Fruit fly (Drosophila melanogaster): ENCODE data around the gene Burs.

Gene Burs

DNA sequence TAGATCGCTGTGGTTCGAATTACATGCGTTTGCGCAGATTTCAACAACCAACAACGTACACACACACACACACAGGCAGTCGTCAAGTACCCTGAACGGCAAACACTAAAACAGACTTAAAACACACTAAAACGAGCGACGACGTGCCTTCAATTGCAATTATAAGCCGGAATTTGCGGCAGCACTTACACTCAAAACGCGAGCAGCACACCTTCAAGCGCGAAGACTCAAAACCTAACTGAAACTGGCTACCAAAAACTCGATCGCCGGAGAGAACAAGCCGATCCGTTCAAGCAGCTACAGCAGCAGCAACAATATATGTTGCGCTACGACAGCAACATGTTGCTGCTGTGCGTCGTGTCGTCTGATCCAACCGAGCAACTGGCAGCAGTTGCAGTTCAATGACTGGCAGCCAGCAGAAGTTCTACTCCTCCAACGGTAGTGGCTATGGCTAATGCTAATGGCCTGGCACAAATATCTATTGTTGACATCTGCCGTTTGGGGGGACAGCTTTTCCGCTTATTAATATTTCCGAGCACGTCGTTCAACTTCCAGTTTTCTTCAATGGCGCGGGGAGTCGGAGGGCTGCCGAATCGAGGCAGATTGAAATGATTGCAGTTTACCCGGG, 13.1 kb downstream of the Burs start, which contains the start of gene tsl:
Gene tsl (minus strand): TSS at position 242 of the 628 bp plus-strand sequence.
- TF ChIP-seq tai (GFP tag; optimal IDR thresholded peaks at IDR 0.05) (no peak), psq (GFP tag; optimal IDR thresholded peaks at IDR 0.05) (no peak), br (GFP tag; optimal IDR thresholded peaks at IDR 0.05) (peak; percentile 13)

dm6 chr3R:21790392-21790791, 21.1 kb downstream of the Burs start:
- TF ChIP-seq sage (GFP tag; optimal IDR thresholded peaks at IDR 0.05) (no peak), Dfd (GFP tag; optimal IDR thresholded peaks at IDR 0.05) (peak; percentile 34)

- TF ChIP-seq Hr83 (GFP tag; optimal IDR thresholded peaks at IDR 0.05; ENCODE audit: poor library complexity, severe bottlenecking): no peak
- no peak for TF ChIP-seq Dif (GFP tag; optimal IDR thresholded peaks at IDR 0.05; ENCODE audit: partially characterized antibody)
- no peak for TF ChIP-seq pan (optimal IDR thresholded peaks at IDR 0.05)
- TF ChIP-seq CG32264 (GFP tag; optimal IDR thresholded peaks at IDR 0.05): no peak
- TF ChIP-seq br (GFP tag; optimal IDR thresholded peaks at IDR 0.05): no peak
- no peak for TF ChIP-seq ey (GFP tag; optimal IDR thresholded peaks at IDR 0.05)
- TF ChIP-seq dmrt93B (GFP tag; optimal IDR thresholded peaks at IDR 0.05): no peak
- no peak for TF ChIP-seq woc (GFP tag; optimal IDR thresholded peaks at IDR 0.05)
- no peak for TF ChIP-seq brk (GFP tag; optimal IDR thresholded peaks at IDR 0.05)
- no peak for TF ChIP-seq Rel (GFP tag; optimal IDR thresholded peaks at IDR 0.05)
- no peak for TF ChIP-seq Rel (tag; optimal IDR thresholded peaks at IDR 0.05)
Measured at dm6 chr3R:21793760-21794159, 24.4 kb downstream of the Burs start.

DNA sequence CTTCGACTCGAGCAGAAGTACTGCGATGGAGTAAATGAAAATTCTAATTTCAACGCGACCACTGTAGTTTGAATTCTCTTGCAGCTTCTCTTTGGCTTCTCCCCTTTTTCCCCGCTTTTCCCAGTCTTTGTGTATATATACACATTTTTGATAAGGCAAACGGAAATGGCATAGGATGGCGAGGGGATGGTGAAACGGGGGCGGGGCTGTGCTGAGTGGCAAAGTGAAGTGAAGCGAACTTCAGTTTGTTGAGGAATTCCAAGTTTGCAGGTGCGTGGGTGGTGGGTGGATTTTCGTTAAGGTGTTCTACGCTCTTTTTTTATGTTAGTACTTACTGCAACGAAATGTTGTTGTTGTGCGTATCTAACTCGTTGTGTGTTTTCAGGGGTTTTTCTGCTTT, 37.9 kb downstream of the Burs start:
- TF ChIP-seq fru (GFP tag; optimal IDR thresholded peaks at IDR 0.05): no peak
- no peak for TF ChIP-seq Jra (GFP tag; optimal IDR thresholded peaks at IDR 0.05)
- TF ChIP-seq usp (GFP tag; optimal IDR thresholded peaks at IDR 0.05): no peak
- no peak for TF ChIP-seq Abd-B (GFP tag; optimal IDR thresholded peaks at IDR 0.05)
- no peak for TF ChIP-seq GATAd (GFP tag; optimal IDR thresholded peaks at IDR 0.05)
- no peak for TF ChIP-seq lola (GFP tag; optimal IDR thresholded peaks at IDR 0.05)
- TF ChIP-seq Dif (GFP tag; optimal IDR thresholded peaks at IDR 0.05; ENCODE audit: partially characterized antibody): no peak
- TF ChIP-seq br (GFP tag; optimal IDR thresholded peaks at IDR 0.05): no peak
- TF ChIP-seq OdsH (GFP tag; optimal IDR thresholded peaks at IDR 0.05): no peak
- no peak for TF ChIP-seq CG9705 (GFP tag; optimal IDR thresholded peaks at IDR 0.05)
- TF ChIP-seq Hr78 (GFP tag; optimal IDR thresholded peaks at IDR 0.05): no peak
- no peak for TF ChIP-seq jim (GFP tag; optimal IDR thresholded peaks at IDR 0.05)
- TF ChIP-seq tai (GFP tag; optimal IDR thresholded peaks at IDR 0.05): no peak

DNA sequence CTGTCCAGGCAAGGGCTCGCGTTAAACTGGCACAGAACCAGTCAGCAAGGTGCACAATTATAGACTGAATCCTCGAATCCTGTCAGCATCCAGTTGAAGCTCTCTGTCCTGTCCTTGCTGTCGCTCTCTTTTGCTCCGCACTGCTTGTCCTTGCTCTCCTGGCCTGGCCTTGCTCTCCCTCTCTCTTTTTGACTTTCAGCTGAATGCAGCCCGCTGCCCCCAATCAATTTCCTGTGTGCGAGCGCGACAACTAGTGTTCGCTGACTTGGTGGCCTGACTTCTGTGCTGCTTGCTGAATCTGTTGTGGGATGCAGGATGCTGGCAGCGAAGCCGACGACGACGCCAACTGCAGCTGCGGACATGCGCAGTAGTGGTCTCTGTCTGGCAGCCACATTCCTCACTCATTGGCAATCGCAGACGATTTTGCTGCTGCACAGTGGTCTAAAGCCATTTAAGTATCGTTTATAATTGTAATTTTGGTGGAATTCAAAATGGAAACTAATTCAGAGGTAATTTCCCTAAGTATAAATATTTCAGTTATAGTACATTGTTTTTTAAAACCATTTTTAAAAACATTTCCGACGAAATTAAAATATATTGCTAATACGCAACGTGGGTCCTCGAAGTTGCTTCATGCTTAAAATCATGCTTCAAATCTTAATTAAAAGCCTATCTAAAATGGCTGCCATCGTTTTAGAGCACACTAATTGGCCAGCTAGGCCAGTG, 39.5 kb downstream of the Burs start:
- TF ChIP-seq br (GFP tag; optimal IDR thresholded peaks at IDR 0.05): peak; percentile 3
- TF ChIP-seq pan (optimal IDR thresholded peaks at IDR 0.05): no peak
- peak; percentile 25 for TF ChIP-seq h (GFP tag; optimal IDR thresholded peaks at IDR 0.05)
- no peak for TF ChIP-seq Hr78 (GFP tag; optimal IDR thresholded peaks at IDR 0.05)
- TF ChIP-seq sage (GFP tag; optimal IDR thresholded peaks at IDR 0.05): no peak
- no peak for TF ChIP-seq rgr (GFP tag; optimal IDR thresholded peaks at IDR 0.05)
- peak; percentile 1 for TF ChIP-seq ey (GFP tag; optimal IDR thresholded peaks at IDR 0.05)
- TF ChIP-seq N (GFP tag; optimal IDR thresholded peaks at IDR 0.05): no peak
- TF ChIP-seq dl (GFP tag; optimal IDR thresholded peaks at IDR 0.05; ENCODE audit: insufficient read depth in 1 of 2, partially characterized antibody in 2 of 2): no peak
- TF ChIP-seq Rel (GFP tag; optimal IDR thresholded peaks at IDR 0.05): no peak
- TF ChIP-seq Rel (tag; optimal IDR thresholded peaks at IDR 0.05): no peak
- TF ChIP-seq jim (GFP tag; optimal IDR thresholded peaks at IDR 0.05): no peak
- no peak for TF ChIP-seq OdsH (GFP tag; optimal IDR thresholded peaks at IDR 0.05)
- TF ChIP-seq Hnf4 (GFP tag; optimal IDR thresholded peaks at IDR 0.05): no peak
- peak; percentile 29 for TF ChIP-seq Vsx2 (GFP tag; optimal IDR thresholded peaks at IDR 0.05; ENCODE audit: partially characterized antibody)
- TF ChIP-seq dsf (GFP tag; optimal IDR thresholded peaks at IDR 0.05; ENCODE audit: borderline replicate concordance): no peak
- TF ChIP-seq Sp1 (GFP tag; optimal IDR thresholded peaks at IDR 0.05): peak; percentile 6
- no peak for TF ChIP-seq CG9705 (GFP tag; optimal IDR thresholded peaks at IDR 0.05)
- TF ChIP-seq foxo (GFP tag; optimal IDR thresholded peaks at IDR 0.05): peak in 1 of 2 experiments; percentile 40
- TF ChIP-seq woc (GFP tag; optimal IDR thresholded peaks at IDR 0.05): peak; percentile 15
- TF ChIP-seq Myc (optimal IDR thresholded peaks at IDR 0.05): no peak
- TF ChIP-seq psq (GFP tag; optimal IDR thresholded peaks at IDR 0.05): no peak
- TF ChIP-seq GATAd (GFP tag; optimal IDR thresholded peaks at IDR 0.05): no peak
